Fruit fly (Drosophila melanogaster): ENCODE measurements around the gene ssp6.

- TF ChIP-seq Pif1A (GFP tag; optimal IDR thresholded peaks at IDR 0.05) (no peak), CG15710 (tag; optimal IDR thresholded peaks at IDR 0.05) (no peak), CG12605 (GFP tag; IDR thresholded peaks at IDR 0.05) (no peak), CG10348 (GFP tag; IDR thresholded peaks at IDR 0.05) (no peak), gl (tag; optimal IDR thresholded peaks at IDR 0.05) (no peak), CG14655 (GFP tag; optimal IDR thresholded peaks at IDR 0.05) (no peak), CG32121 (GFP tag; IDR thresholded peaks at IDR 0.05) (no peak), EcR (GFP tag; optimal IDR thresholded peaks at IDR 0.05) (no peak), rn (GFP tag; IDR thresholded peaks at IDR 0.05) (no peak)
Observed at dm6 chr3L:6116881-6117280, 40.4 kb downstream of the ssp6 start.
